Worm (Caenorhabditis elegans): Measurements from ENCODE around the gene zif-1.
"Not testable (repeated sequence)": the region's sequence is repeated elsewhere in the genome, so short reads cannot be mapped to it uniquely, and the experiment has no call there.

The zif-1 gene

DNA sequence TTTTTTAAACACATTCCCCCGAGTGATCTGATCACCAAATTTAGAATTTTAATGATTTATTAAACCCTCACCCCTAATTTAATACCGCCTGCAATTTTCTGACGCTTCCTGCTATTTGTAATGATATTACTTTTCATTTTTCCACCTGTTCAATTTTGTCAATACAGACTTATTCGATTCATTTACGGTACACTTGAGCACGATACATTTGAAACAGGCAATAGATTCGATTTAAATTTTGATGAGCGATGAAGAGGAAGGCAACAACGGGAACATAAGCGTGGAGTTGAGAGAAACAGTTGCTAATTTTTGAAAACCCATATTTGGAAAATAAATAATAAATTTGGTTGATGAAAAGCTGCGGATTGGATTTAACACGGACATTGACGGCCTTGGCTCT is 2.1 kb downstream of the zif-1 start:
- TF ChIP-seq hnd-1 (tag; optimal IDR thresholded peaks at IDR 0.05) (no peak), B0310.2 (tag; optimal IDR thresholded peaks at IDR 0.05) (no peak), flt-1 (GFP tag; IDR thresholded peaks at IDR 0.05) (no peak), sea-1 (GFP tag; conservative IDR thresholded peaks at IDR 0.05) (no peak), tbx-11 (GFP tag; IDR thresholded peaks at IDR 0.05) (no peak), hmg-4 (GFP tag; optimal IDR thresholded peaks at IDR 0.05) (no peak), pes-1 (GFP tag; IDR thresholded peaks at IDR 0.05) (no peak), hmbx-1 (tag; optimal IDR thresholded peaks at IDR 0.05) (no peak), F13C5.2 (tag; optimal IDR thresholded peaks at IDR 0.05) (no peak)

DNA sequence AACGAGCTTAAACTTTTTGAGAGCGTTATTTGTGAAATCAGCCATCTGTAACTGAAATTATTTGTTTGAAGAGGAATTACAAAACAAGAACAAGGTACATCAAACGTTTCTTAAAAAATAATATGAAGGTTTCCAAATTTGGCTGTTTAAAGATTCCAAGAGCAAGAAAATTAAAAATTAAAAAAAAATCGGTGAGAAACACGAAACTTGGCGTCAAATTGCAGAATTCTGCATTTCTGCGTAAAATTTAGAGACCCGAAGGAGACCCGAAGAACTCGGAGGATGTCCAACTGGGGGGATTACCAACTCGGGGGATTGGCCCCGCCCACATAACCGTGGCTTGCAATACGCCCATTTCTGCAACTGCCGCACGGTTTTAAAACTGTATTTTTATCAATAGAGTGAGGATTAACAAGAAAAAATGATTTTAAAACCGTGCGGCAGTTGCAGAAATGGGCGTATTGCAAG is 3.4 kb downstream of the zif-1 start, which contains the start of gene rab-6.1:
Gene rab-6.1, minus strand, starts transcription at position 51 of the 468 bp plus-strand sequence.
- not testable (repeated sequence) for TF ChIP-seq sea-1 (GFP tag; conservative IDR thresholded peaks at IDR 0.05); tra-4 (tag; optimal IDR thresholded peaks at IDR 0.05); pes-1 (GFP tag; IDR thresholded peaks at IDR 0.05)

DNA sequence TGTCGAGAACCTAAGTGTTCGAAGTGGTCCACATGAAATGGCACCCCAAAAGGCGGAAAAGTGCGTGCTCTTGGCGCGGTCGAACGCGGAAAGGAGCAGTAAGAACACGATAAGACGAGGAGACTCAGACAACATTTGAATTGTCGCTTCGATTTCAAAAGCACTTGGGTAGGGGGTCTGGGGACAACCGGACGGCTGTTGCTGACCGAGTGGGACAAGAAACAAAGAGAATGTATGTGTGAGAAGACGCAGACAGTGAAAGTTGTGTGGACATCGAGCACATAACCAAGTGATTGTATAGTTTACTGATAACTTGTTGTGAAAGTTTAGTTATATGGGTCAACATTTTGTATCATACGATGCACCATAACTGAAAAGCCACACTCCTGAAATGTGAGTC is 4.6 kb downstream of the zif-1 start:
- no peak for TF ChIP-seq pes-1 (GFP tag; IDR thresholded peaks at IDR 0.05)
- peak; percentile 22 for TF ChIP-seq hmg-4 (GFP tag; optimal IDR thresholded peaks at IDR 0.05)

DNA sequence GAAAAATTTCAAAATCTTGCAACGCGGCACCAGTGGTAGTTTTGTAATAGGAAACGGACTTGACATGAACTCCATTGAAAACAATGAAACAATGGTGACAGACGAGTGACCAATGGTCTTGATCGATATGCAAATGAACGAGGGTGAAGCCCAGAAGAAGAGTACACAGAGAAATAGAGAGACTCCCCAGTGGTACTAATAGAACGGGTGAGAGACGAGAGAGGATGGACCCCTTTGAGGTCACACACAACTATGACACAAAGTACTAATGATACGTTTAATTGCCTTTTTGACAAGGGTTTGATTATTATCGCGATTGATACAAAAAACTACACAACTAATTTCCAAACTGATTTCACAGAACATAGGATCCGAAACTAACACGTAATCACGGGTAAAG is 7.5 kb downstream of the zif-1 start, which contains the start of gene F59B2.8:
Gene F59B2.8, minus strand, starts transcription at position 151 of the 400 bp plus-strand sequence.
- TF ChIP-seq ets-7 (tag; optimal IDR thresholded peaks at IDR 0.05) (no peak), tbx-37 (GFP tag; conservative IDR thresholded peaks at IDR 0.05) (no peak), hnd-1 (tag; optimal IDR thresholded peaks at IDR 0.05) (no peak), ceh-13 (GFP tag; optimal IDR thresholded peaks at IDR 0.05) (no peak), pes-1 (GFP tag; IDR thresholded peaks at IDR 0.05) (no peak), tra-4 (tag; optimal IDR thresholded peaks at IDR 0.05) (no peak), tbx-11 (GFP tag; IDR thresholded peaks at IDR 0.05) (no peak), aly-1 (tag; optimal IDR thresholded peaks at IDR 0.05) (no peak), B0310.2 (tag; optimal IDR thresholded peaks at IDR 0.05) (no peak)

DNA sequence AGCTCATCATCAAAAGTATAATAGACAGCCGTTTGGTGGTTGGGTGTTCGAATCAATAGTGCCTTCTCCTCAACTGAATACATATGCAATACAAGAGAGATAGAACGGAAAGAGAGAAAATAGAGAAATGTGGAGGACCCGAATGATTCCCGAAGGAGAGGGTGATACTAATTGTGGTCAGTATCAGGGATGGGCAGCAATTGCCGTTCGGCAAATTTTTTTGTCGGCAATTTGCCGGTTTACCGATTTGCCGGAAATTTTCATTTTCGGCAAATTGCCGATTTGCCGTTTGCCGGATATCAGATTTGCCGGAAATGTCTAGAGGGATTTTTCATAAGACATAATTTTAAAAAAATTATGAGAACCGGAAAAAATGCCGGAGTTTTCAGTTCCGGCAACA is 9.7 kb downstream of the zif-1 start, which contains the start of gene F59B2.9:
Gene F59B2.9, minus strand, starts transcription at position 101 of the 400 bp plus-strand sequence.
- no peak for TF ChIP-seq scrt-1 (GFP tag; IDR thresholded peaks at IDR 0.05)
- no peak for TF ChIP-seq ceh-36 (tag; optimal IDR thresholded peaks at IDR 0.05)
- no peak for TF ChIP-seq tbx-11 (GFP tag; IDR thresholded peaks at IDR 0.05)
- TF ChIP-seq ceh-13 (GFP tag; optimal IDR thresholded peaks at IDR 0.05) = no peak
- no peak for TF ChIP-seq flt-1 (GFP tag; IDR thresholded peaks at IDR 0.05)
- TF ChIP-seq ets-7 (tag; optimal IDR thresholded peaks at IDR 0.05) = no peak
- TF ChIP-seq F13C5.2 (tag; optimal IDR thresholded peaks at IDR 0.05) = no peak
- no peak for TF ChIP-seq ama-1 (optimal IDR thresholded peaks at IDR 0.05)
- no peak for TF ChIP-seq sea-1 (GFP tag; conservative IDR thresholded peaks at IDR 0.05)
- TF ChIP-seq aly-1 (tag; optimal IDR thresholded peaks at IDR 0.05) = no peak
- TF ChIP-seq B0310.2 (tag; optimal IDR thresholded peaks at IDR 0.05) = no peak
- no peak for TF ChIP-seq hmbx-1 (tag; optimal IDR thresholded peaks at IDR 0.05)
- TF ChIP-seq hmg-4 (GFP tag; optimal IDR thresholded peaks at IDR 0.05) = no peak
- TF ChIP-seq tbx-37 (GFP tag; conservative IDR thresholded peaks at IDR 0.05) = no peak

DNA sequence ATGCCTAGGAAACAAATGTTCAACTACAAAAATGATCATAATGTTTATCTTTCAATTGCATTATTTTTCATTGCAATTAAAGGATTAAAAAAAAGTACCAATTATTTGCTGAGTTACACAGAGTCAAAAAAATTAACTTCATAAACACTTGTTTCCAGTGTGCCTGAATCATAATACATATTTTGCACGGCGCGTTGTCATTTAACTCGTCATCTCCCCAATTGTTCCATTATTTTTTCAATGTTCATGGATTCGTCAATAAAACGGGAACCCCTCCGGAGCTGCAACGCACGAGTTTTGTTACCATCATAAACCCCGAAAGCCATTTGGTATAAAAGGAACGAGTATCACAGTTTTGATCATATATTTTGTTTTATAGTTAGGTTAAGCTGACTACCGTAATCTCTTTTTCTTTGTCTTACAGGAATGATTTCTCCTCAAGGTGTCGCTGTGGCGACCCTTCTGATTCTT is 14.6 kb downstream of the zif-1 start, which contains the start of gene F59B2.12:
Gene F59B2.12, plus strand, starts transcription at position 421 of the 471 bp plus-strand sequence.
- TF ChIP-seq sea-1 (GFP tag; conservative IDR thresholded peaks at IDR 0.05) (no peak), ets-7 (tag; optimal IDR thresholded peaks at IDR 0.05) (no peak)

DNA sequence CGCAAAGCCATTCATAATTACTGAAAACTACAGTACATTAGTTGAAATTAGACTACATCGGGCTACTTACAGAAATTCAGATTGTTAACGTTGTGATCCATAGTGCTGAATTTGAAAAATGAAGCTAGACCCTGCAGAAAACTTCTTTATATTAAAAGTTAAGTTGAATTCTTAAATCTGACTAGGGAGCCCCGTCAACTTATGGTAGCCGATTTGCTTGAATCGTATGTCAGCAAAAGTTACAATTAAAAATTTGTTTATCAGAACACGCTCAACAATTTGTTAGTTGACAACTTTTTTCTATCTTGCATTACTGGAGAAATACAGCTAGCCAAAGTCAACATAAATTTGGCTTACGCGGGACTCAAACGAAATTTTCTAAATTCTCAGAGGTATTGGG is 20.0 kb downstream of the zif-1 start, which contains the start of gene F59B2.14:
Gene F59B2.14, minus strand, starts transcription at position 101 of the 400 bp plus-strand sequence.
- TF ChIP-seq sea-1 (GFP tag; conservative IDR thresholded peaks at IDR 0.05) (no peak), hmg-4 (GFP tag; optimal IDR thresholded peaks at IDR 0.05) (no peak), B0310.2 (tag; optimal IDR thresholded peaks at IDR 0.05) (no peak), ama-1 (optimal IDR thresholded peaks at IDR 0.05) (no peak), flt-1 (GFP tag; IDR thresholded peaks at IDR 0.05) (no peak), tbx-37 (GFP tag; conservative IDR thresholded peaks at IDR 0.05) (no peak), pes-1 (GFP tag; IDR thresholded peaks at IDR 0.05) (no peak), ceh-36 (tag; optimal IDR thresholded peaks at IDR 0.05) (no peak), ets-7 (tag; optimal IDR thresholded peaks at IDR 0.05) (no peak), F13C5.2 (tag; optimal IDR thresholded peaks at IDR 0.05) (no peak), tra-4 (tag; optimal IDR thresholded peaks at IDR 0.05) (no peak), hnd-1 (tag; optimal IDR thresholded peaks at IDR 0.05) (no peak), tbx-11 (GFP tag; IDR thresholded peaks at IDR 0.05) (no peak)

DNA sequence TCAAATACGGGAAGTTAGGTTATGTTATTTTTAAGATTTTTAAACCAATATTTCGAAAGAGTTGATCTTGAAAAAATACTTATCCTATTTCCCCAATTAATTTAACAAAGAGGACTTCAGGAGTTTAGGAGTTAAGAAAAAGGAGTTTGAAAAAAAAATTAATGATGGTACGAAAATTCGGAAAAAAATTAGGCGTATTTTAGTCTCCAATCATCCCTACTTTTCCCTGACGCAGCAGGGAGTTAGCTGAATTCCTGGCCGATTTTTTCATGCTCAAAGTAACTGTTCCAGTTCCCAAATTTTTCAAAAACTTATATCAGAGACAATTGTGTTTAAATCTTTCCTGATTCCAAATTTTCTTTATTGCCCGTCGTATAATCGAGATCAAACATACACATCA is 21.0 kb downstream of the zif-1 start:
- no peak for TF ChIP-seq tra-4 (tag; optimal IDR thresholded peaks at IDR 0.05)

DNA sequence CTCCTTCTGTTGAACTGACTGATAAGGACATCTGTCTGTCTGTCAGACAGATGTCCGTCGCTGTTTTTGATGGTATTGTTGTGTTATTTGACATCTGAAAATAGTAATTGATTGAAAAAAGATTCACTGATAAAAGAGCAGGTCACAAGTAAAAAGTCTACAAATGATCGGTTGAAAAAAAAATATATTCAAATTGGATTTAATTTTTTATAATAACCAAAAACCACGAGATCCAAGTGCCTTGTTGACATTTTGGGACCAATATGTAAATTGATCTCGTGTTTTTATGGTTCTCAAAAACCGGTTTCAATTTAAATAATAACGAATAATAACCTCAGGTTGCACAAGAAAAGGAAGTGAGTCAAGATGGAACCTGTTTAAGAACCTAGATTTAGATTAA is 24.4 kb downstream of the zif-1 start, which contains the start of gene F59B2.13:
Gene F59B2.13, minus strand, starts transcription at position 101 of the 400 bp plus-strand sequence.
- TF ChIP-seq flt-1 (GFP tag; IDR thresholded peaks at IDR 0.05) (no peak), hmbx-1 (tag; optimal IDR thresholded peaks at IDR 0.05) (no peak), ceh-36 (tag; optimal IDR thresholded peaks at IDR 0.05) (no peak), hmg-4 (GFP tag; optimal IDR thresholded peaks at IDR 0.05) (no peak), tra-4 (tag; optimal IDR thresholded peaks at IDR 0.05) (no peak), tbx-11 (GFP tag; IDR thresholded peaks at IDR 0.05) (no peak), ets-7 (tag; optimal IDR thresholded peaks at IDR 0.05) (no peak), F13C5.2 (tag; optimal IDR thresholded peaks at IDR 0.05) (no peak), aly-1 (tag; optimal IDR thresholded peaks at IDR 0.05) (no peak), hnd-1 (tag; optimal IDR thresholded peaks at IDR 0.05) (no peak)
